Worm (Caenorhabditis elegans) whole organism, L3 larva: ENCODE measurements around the gene K08H2.2.

Experiments
- R02D3.7 ChIP-seq: fragments of 150-350 bp; optimal IDR thresholded peaks from 2 replicates; lab custom pipeline; 2014; ENCODE audit warnings: missing biosample characterization, missing genetic modification characterization
- ZK546.5 ChIP-seq: sonication (generic microtip); optimal IDR thresholded peaks from 2 replicates; lab custom pipeline; 2017; ENCODE audit warnings: missing biosample characterization, missing genetic modification characterization
- ama-1 ChIP-seq: fragments of 150-350 bp; optimal IDR thresholded peaks from 2 replicates; lab custom pipeline; 2018
- ceh-82 ChIP-seq: fragments of 150-350 bp; optimal IDR thresholded peaks from 2 replicates; lab custom pipeline; 2014; ENCODE audit warnings: missing biosample characterization, missing genetic modification characterization
- ceh-9 ChIP-seq: sonication (generic microtip); optimal IDR thresholded peaks from 2 replicates; lab custom pipeline; 2018; ENCODE audit warnings: missing biosample characterization, missing genetic modification characterization
- daf-12 ChIP-seq: fragments of 150-350 bp; optimal IDR thresholded peaks from 2 replicates; lab custom pipeline; 2014; ENCODE audit warnings: missing biosample characterization, missing genetic modification reagents, missing genetic modification characterization
- egl-27 ChIP-seq: sonication (generic microtip); optimal IDR thresholded peaks from 4 replicates; lab custom pipeline; 2017; ENCODE audit warnings: missing biosample characterization, missing genetic modification reagents, missing genetic modification characterization
- egl-5 ChIP-seq: fragments of 150-350 bp; optimal IDR thresholded peaks from 2 replicates; lab custom pipeline; 2017; ENCODE audit warnings: missing biosample characterization, missing genetic modification reagents, missing genetic modification characterization, inconsistent platforms
- elt-1 ChIP-seq: fragments of 150-350 bp; optimal IDR thresholded peaks from 2 replicates; lab custom pipeline; 2014; ENCODE audit warnings: missing biosample characterization, missing genetic modification characterization
- elt-2 ChIP-seq: sonication (generic microtip); optimal IDR thresholded peaks from 2 replicates; lab custom pipeline; 2016; ENCODE audit warnings: missing genetic modification reagents, mild to moderate bottlenecking, missing genetic modification characterization, missing compliant biosample characterization
- eor-1 ChIP-seq, 2 experiments: fragments of 150-350 bp; optimal IDR thresholded peaks; 2 replicates each; lab custom pipeline; 2014 to 2018; ENCODE audit warnings: missing biosample characterization in 2 of 2, missing genetic modification characterization in 2 of 2
- fkh-10 ChIP-seq: sonication (generic microtip); optimal IDR thresholded peaks from 2 replicates; lab custom pipeline; 2017; ENCODE audit warnings: missing biosample characterization, missing genetic modification reagents, missing genetic modification characterization
- fkh-2 ChIP-seq: fragments of 150-350 bp; optimal IDR thresholded peaks from 2 replicates; lab custom pipeline; 2014; ENCODE audit warnings: missing biosample characterization, missing genetic modification reagents, missing genetic modification characterization
- fos-1 ChIP-seq: fragments of 150-350 bp; optimal IDR thresholded peaks from 2 replicates; lab custom pipeline; 2014; ENCODE audit warnings: missing biosample characterization, missing genetic modification characterization
- hmg-11 ChIP-seq: sonication (generic microtip); optimal IDR thresholded peaks from 2 replicates; lab custom pipeline; 2016; ENCODE audit warnings: missing genetic modification characterization, missing compliant biosample characterization
- jun-1 ChIP-seq: fragments of 150-350 bp; optimal IDR thresholded peaks from 2 replicates; lab custom pipeline; 2014; ENCODE audit warnings: missing biosample characterization, missing genetic modification reagents, missing genetic modification characterization
- lin-15B ChIP-seq: fragments of 150-350 bp; optimal IDR thresholded peaks from 2 replicates; lab custom pipeline; 2014; ENCODE audit warnings: missing biosample characterization, missing genetic modification characterization
- lin-39 ChIP-seq: fragments of 150-350 bp; optimal IDR thresholded peaks from 2 replicates; lab custom pipeline; 2018; ENCODE audit warnings: missing biosample characterization, missing genetic modification reagents, missing genetic modification characterization
- lsy-12 ChIP-seq: sonication (generic microtip); optimal IDR thresholded peaks from 2 replicates; lab custom pipeline; 2016; ENCODE audit warnings: mild to moderate bottlenecking, missing genetic modification characterization, missing compliant biosample characterization
- mdl-1 ChIP-seq: fragments of 150-350 bp; optimal IDR thresholded peaks from 2 replicates; lab custom pipeline; 2014; ENCODE audit warnings: missing biosample characterization, missing genetic modification characterization
- mml-1 ChIP-seq: fragments of 150-350 bp; sonication (generic microtip); optimal IDR thresholded peaks from 3 replicates; lab custom pipeline; 2014; ENCODE audit warnings: missing biosample characterization, missing genetic modification characterization
- nfya-1 ChIP-seq: sonication (generic microtip); optimal IDR thresholded peaks from 2 replicates; lab custom pipeline; 2017; ENCODE audit warnings: missing genetic modification characterization, mild to moderate bottlenecking, missing compliant biosample characterization, antibody characterized with exemption, moderate library complexity; ENCODE audit not compliant: insufficient read depth
- nhr-11 ChIP-seq: fragments of 150-350 bp; optimal IDR thresholded peaks from 2 replicates; lab custom pipeline; 2014; ENCODE audit warnings: missing biosample characterization, missing genetic modification characterization
- nhr-12 ChIP-seq: fragments of 150-350 bp; optimal IDR thresholded peaks from 2 replicates; lab custom pipeline; 2014; ENCODE audit warnings: missing biosample characterization, missing genetic modification characterization
- nhr-23 ChIP-seq: fragments of 150-350 bp; optimal IDR thresholded peaks from 2 replicates; lab custom pipeline; 2014; ENCODE audit warnings: missing biosample characterization, missing genetic modification reagents, missing genetic modification characterization
- nhr-237 ChIP-seq: fragments of 150-350 bp; optimal IDR thresholded peaks from 2 replicates; lab custom pipeline; 2014; ENCODE audit warnings: missing biosample characterization, missing genetic modification characterization
- nhr-25 ChIP-seq: sonication (generic microtip); optimal IDR thresholded peaks from 2 replicates; lab custom pipeline; 2017; ENCODE audit warnings: missing biosample characterization, missing genetic modification characterization
- nhr-28 ChIP-seq: fragments of 150-350 bp; optimal IDR thresholded peaks from 2 replicates; lab custom pipeline; 2014; ENCODE audit warnings: missing biosample characterization, missing genetic modification characterization
- nhr-43 ChIP-seq: sonication (generic microtip); optimal IDR thresholded peaks from 2 replicates; lab custom pipeline; 2016; ENCODE audit warnings: mild to moderate bottlenecking, missing genetic modification characterization, missing compliant biosample characterization; ENCODE audit not compliant: poor library complexity, severe bottlenecking
- nhr-67 ChIP-seq: fragments of 150-350 bp; optimal IDR thresholded peaks from 2 replicates; lab custom pipeline; 2014; ENCODE audit warnings: missing biosample characterization, missing genetic modification characterization
- nhr-76 ChIP-seq: fragments of 150-350 bp; sonication (generic microtip); optimal IDR thresholded peaks from 5 replicates; lab custom pipeline; 2014; ENCODE audit warnings: missing biosample characterization, missing genetic modification characterization
- nhr-77 ChIP-seq: fragments of 150-350 bp; optimal IDR thresholded peaks from 2 replicates; lab custom pipeline; 2014; ENCODE audit warnings: missing biosample characterization, missing genetic modification characterization
- pha-4 ChIP-seq: fragments of 150-350 bp; optimal IDR thresholded peaks from 2 replicates; lab custom pipeline; 2014; ENCODE audit warnings: missing biosample characterization, missing genetic modification reagents, missing genetic modification characterization
- pqm-1 ChIP-seq: fragments of 150-350 bp; optimal IDR thresholded peaks from 2 replicates; lab custom pipeline; 2017; ENCODE audit warnings: missing biosample characterization, missing genetic modification characterization, inconsistent platforms
- sea-2 ChIP-seq: fragments of 150-350 bp; sonication (generic microtip); optimal IDR thresholded peaks from 4 replicates; lab custom pipeline; 2014; ENCODE audit warnings: missing biosample characterization, missing genetic modification reagents, missing genetic modification characterization
- skn-1 ChIP-seq: fragments of 150-350 bp; optimal IDR thresholded peaks from 2 replicates; lab custom pipeline; 2014; ENCODE audit warnings: missing biosample characterization, missing genetic modification characterization
- snpc-4 ChIP-seq: fragments of 150-350 bp; optimal IDR thresholded peaks from 2 replicates; lab custom pipeline; 2014; ENCODE audit warnings: missing biosample characterization, missing genetic modification characterization
- tbx-2 ChIP-seq: sonication (generic microtip); optimal IDR thresholded peaks from 2 replicates; lab custom pipeline; 2016; ENCODE audit warnings: mild to moderate bottlenecking, missing genetic modification characterization, missing compliant biosample characterization
- unc-39 ChIP-seq: sonication (generic microtip); optimal IDR thresholded peaks from 4 replicates; lab custom pipeline; 2017; ENCODE audit warnings: missing biosample characterization, missing genetic modification characterization
- zag-1 ChIP-seq: fragments of 150-350 bp; optimal IDR thresholded peaks from 2 replicates; lab custom pipeline; 2014; ENCODE audit warnings: missing biosample characterization, missing genetic modification characterization
- ztf-11 ChIP-seq: fragments of 150-350 bp; optimal IDR thresholded peaks from 2 replicates; lab custom pipeline; 2014; ENCODE audit warnings: missing biosample characterization, missing genetic modification characterization
- ztf-4 ChIP-seq: fragments of 150-350 bp; optimal IDR thresholded peaks from 2 replicates; lab custom pipeline; 2014; ENCODE audit warnings: missing biosample characterization, missing genetic modification characterization

The K08H2.2 gene

ce11 chrX:13261037-13261592, 26.3 kb upstream of the K08H2.2 start:
- TF ChIP-seq pqm-1 (peak; percentile 21), elt-2 (tag; lab: Kevin White, UChicago) (peak; percentile 23)

- TF ChIP-seq lin-39 (tag; lab: Kevin White, UChicago) (no peak), elt-2 (tag; lab: Kevin White, UChicago) (peak; percentile 97), fos-1 (tag; lab: Kevin White, UChicago) (no peak), jun-1 (tag; lab: Kevin White, UChicago) (peak; percentile 43), pqm-1 (peak; percentile 45)
Measured at ce11 chrX:13257577-13257976, 22.8 kb upstream of the K08H2.2 start, which contains the start of gene K08H2.10. Gene K08H2.10, plus strand, starts transcription at chrX:13257806.

- TF ChIP-seq nhr-43 (tag; lab: Kevin White, UChicago) (peak; percentile 14), ceh-82 (tag; lab: Kevin White, UChicago) (no peak)
Measured at ce11 chrX:13251914-13252434, 17.2 kb upstream of the K08H2.2 start, which contains the start of gene nhr-32. Gene nhr-32, plus strand, starts transcription at chrX:13251964.

- peak; percentile 0 for TF ChIP-seq pqm-1
- TF ChIP-seq zag-1 (tag; lab: Kevin White, UChicago), result no peak
- peak; percentile 10 for TF ChIP-seq ztf-4 (tag; lab: Kevin White, UChicago)
- peak; percentile 41 for TF ChIP-seq elt-2 (tag; lab: Kevin White, UChicago)
- TF ChIP-seq egl-27 (tag; lab: Kevin White, UChicago), result peak; percentile 19
- peak; percentile 55 for TF ChIP-seq hmg-11 (tag; lab: Kevin White, UChicago)
- TF ChIP-seq pha-4 (tag; lab: Kevin White, UChicago), result peak; percentile 89
- TF ChIP-seq nhr-237 (tag; lab: Kevin White, UChicago), result no peak
- TF ChIP-seq nhr-12 (tag; lab: Kevin White, UChicago), result no peak
- TF ChIP-seq nhr-11 (tag; lab: Kevin White, UChicago), result no peak
- peak; percentile 25 for TF ChIP-seq lsy-12 (tag; lab: Kevin White, UChicago)
- peak; percentile 77 for TF ChIP-seq lin-39 (tag; lab: Kevin White, UChicago)
- no peak for TF ChIP-seq R02D3.7 (tag; lab: Kevin White, UChicago)
- no peak for TF ChIP-seq lin-15B (tag; lab: Kevin White, UChicago)
- no peak for TF ChIP-seq fos-1 (tag; lab: Kevin White, UChicago)
- no peak for TF ChIP-seq nhr-28 (tag; lab: Kevin White, UChicago)
- TF ChIP-seq ceh-9 (tag; lab: Kevin White, UChicago), result no peak
- no peak for TF ChIP-seq unc-39 (tag; lab: Kevin White, UChicago)
- peak; percentile 44 for TF ChIP-seq nhr-43 (tag; lab: Kevin White, UChicago)
- peak; percentile 12 for TF ChIP-seq jun-1 (tag; lab: Kevin White, UChicago)
- no peak for TF ChIP-seq fkh-2 (tag; lab: Kevin White, UChicago)
- TF ChIP-seq tbx-2 (tag; lab: Kevin White, UChicago), result peak; percentile 42
- TF ChIP-seq eor-1 (tag; optimal IDR thresholded peaks at IDR 0.05; lab: Kevin White, UChicago), result no peak
- TF ChIP-seq sea-2 (GFP tag; lab: Kevin White, UChicago), result no peak
- no peak for TF ChIP-seq skn-1 (tag; lab: Kevin White, UChicago)
- TF ChIP-seq nhr-23 (tag; lab: Kevin White, UChicago), result peak; percentile 71
- TF ChIP-seq daf-12 (tag; lab: Kevin White, UChicago), result no peak
- TF ChIP-seq nhr-67, result no peak
- TF ChIP-seq nhr-25 (tag; lab: Kevin White, UChicago), result peak; percentile 88
- TF ChIP-seq ztf-11 (tag; lab: Kevin White, UChicago), result no peak
- peak; percentile 87 for TF ChIP-seq mdl-1 (tag; lab: Kevin White, UChicago)
- peak; percentile 71 for TF ChIP-seq nfya-1 (tag; lab: Kevin White, UChicago)
- TF ChIP-seq snpc-4 (tag; lab: Kevin White, UChicago), result peak; percentile 53
- no peak for TF ChIP-seq ZK546.5 (tag; lab: Kevin White, UChicago)
- TF ChIP-seq nhr-77 (tag; lab: Kevin White, UChicago), result no peak
- peak; percentile 44 for TF ChIP-seq egl-5 (tag; lab: Kevin White, UChicago)
- no peak for TF ChIP-seq nhr-76 (tag; lab: Kevin White, UChicago)
- TF ChIP-seq mml-1 (tag; lab: Kevin White, UChicago), result no peak
- peak; percentile 82 for TF ChIP-seq elt-1
- peak; percentile 54 for TF ChIP-seq ama-1 (lab: Kevin White, UChicago)
- no peak for TF ChIP-seq fkh-10 (GFP tag; lab: Kevin White, UChicago)
- TF ChIP-seq ceh-82 (tag; lab: Kevin White, UChicago), result no peak
- TF ChIP-seq, all 47 proteins: peak for 19
Measured at ce11 chrX:13251354-13251843, 16.6 kb upstream of the K08H2.2 start.
